Worm (Caenorhabditis elegans) whole organism, L4/young adult: ENCODE measurements around the gene rsp-8.

Source experiments
- W03F9.2 ChIP-seq: fragments of 150-350 bp; optimal IDR thresholded peaks from 2 replicates; lab custom pipeline; 2014; ENCODE audit warnings: missing biosample characterization, missing genetic modification characterization
- dao-5 ChIP-seq: sonication (generic microtip); optimal IDR thresholded peaks from 2 replicates; lab custom pipeline; 2016; ENCODE audit warnings: missing genotype, missing genetic modification characterization, moderate library complexity, missing compliant biosample characterization
- him-1 ChIP-seq: sonication (generic microtip); optimal IDR thresholded peaks from 2 replicates; lab custom pipeline; 2016; ENCODE audit warnings: missing genotype, missing genetic modification reagents, missing genetic modification characterization, missing compliant biosample characterization

- TF ChIP-seq him-1 (tag; lab: Kevin White, UChicago) = no peak
- no peak for TF ChIP-seq W03F9.2
- TF ChIP-seq dao-5 (tag; lab: Kevin White, UChicago) = no peak
These were observed 44.4 kb upstream of the rsp-8 start, which contains the start of gene srd-74 for ce11 chrIII:11781800-11782199.
